Fruit fly (Drosophila melanogaster): ENCODE measurements around the gene Rac1.

The Rac1 gene

dm6 chr3L:1320230-1320930 is 17.9 kb upstream of the Rac1 start (continued):
- TF ChIP-seq ttk (GFP tag; IDR thresholded peaks at IDR 0.05): no peak
- no peak for TF ChIP-seq CG8478 (optimal IDR thresholded peaks at IDR 0.05)
- TF ChIP-seq Dbx (GFP tag; IDR thresholded peaks at IDR 0.05): 0 out of 3 replicates have a peak, but pooled peaks have one; percentile 24

- TF ChIP-seq grn (GFP tag; optimal IDR thresholded peaks at IDR 0.05) (peak; percentile 43), h (optimal IDR thresholded peaks at IDR 0.05) (no peak), pfk (GFP tag; optimal IDR thresholded peaks at IDR 0.05) (no peak), Nf-YA (GFP tag; IDR thresholded peaks at IDR 0.05) (peak; percentile 80), CTCF (GFP tag; optimal IDR thresholded peaks at IDR 0.05) (peak; percentile 27), ERR (GFP tag; optimal IDR thresholded peaks at IDR 0.05) (no peak), CG30020 (tag; optimal IDR thresholded peaks at IDR 0.05) (no peak), twi (tag; optimal IDR thresholded peaks at IDR 0.05) (peak; percentile 26), CG33213 (GFP tag; optimal IDR thresholded peaks at IDR 0.05) (peak; percentile 66), Atf-2 (GFP tag; optimal IDR thresholded peaks at IDR 0.05) (peak; percentile 52), HLH54F (GFP tag; optimal IDR thresholded peaks at IDR 0.05) (peak; percentile 62), CG4820 (GFP tag; optimal IDR thresholded peaks at IDR 0.05) (peak; percentile 80), CG31441 (GFP tag; IDR thresholded peaks at IDR 0.05) (peak; percentile 90), kay (GFP tag; optimal IDR thresholded peaks at IDR 0.05) (peak; percentile 11), Doc2 (GFP tag; IDR thresholded peaks at IDR 0.05) (no peak), oc (tag; optimal IDR thresholded peaks at IDR 0.05) (peak; percentile 85), Spps (tag; optimal IDR thresholded peaks at IDR 0.05) (peak; percentile 57), seq (GFP tag; IDR thresholded peaks at IDR 0.05) (peak; percentile 58; the same call in 1 of the 2 replicates), CG8765 (GFP tag; IDR thresholded peaks at IDR 0.05) (no peak; the same call in 1 of the 2 replicates), CG17361 (GFP tag; IDR thresholded peaks at IDR 0.05) (peak; percentile 79), Fer1 (GFP tag; optimal IDR thresholded peaks at IDR 0.05) (peak; percentile 63), gcm (GFP tag; optimal IDR thresholded peaks at IDR 0.05) (peak; percentile 68), CG5245 (GFP tag; optimal IDR thresholded peaks at IDR 0.05) (peak; percentile 82), bsh (GFP tag; optimal IDR thresholded peaks at IDR 0.05) (peak; percentile 89 to 94), CG6683 (GFP tag; optimal IDR thresholded peaks at IDR 0.05) (peak; percentile 11), PHDP (tag; optimal IDR thresholded peaks at IDR 0.05) (peak; percentile 72), emc (GFP tag; optimal IDR thresholded peaks at IDR 0.05) (no peak), CG1602 (GFP tag; optimal IDR thresholded peaks at IDR 0.05) (peak; percentile 60), gem (tag; optimal IDR thresholded peaks at IDR 0.05) (peak; percentile 85), Dek (tag; optimal IDR thresholded peaks at IDR 0.05) (peak; percentile 55), trh (GFP tag; optimal IDR thresholded peaks at IDR 0.05) (peak; percentile 63), sr (GFP tag; IDR thresholded peaks at IDR 0.05) (0 out of 3 replicates have a peak, but pooled peaks have one; percentile 42), CG14014 (GFP tag; IDR thresholded peaks at IDR 0.05) (peak; percentile 42; the same call in 1 of the 2 replicates), CG32772 (GFP tag; IDR thresholded peaks at IDR 0.05) (peak; percentile 86), zf30C (GFP tag; optimal IDR thresholded peaks at IDR 0.05) (peak; percentile 12), pita (GFP tag; optimal IDR thresholded peaks at IDR 0.05) (no peak), CG9797 (GFP tag; optimal IDR thresholded peaks at IDR 0.05) (no peak), Drgx (GFP tag; IDR thresholded peaks at IDR 0.05) (peak; percentile 89), disco-r (GFP tag; optimal IDR thresholded peaks at IDR 0.05) (no peak), chn (GFP tag; optimal IDR thresholded peaks at IDR 0.05) (peak; percentile 78), CG9876 (GFP tag; optimal IDR thresholded peaks at IDR 0.05) (no peak), CG8290 (GFP tag; optimal IDR thresholded peaks at IDR 0.05) (peak; percentile 14), CG8290 (tag; optimal IDR thresholded peaks at IDR 0.05) (peak in 1 of 2 experiments; percentile 71), CG14710 (tag; optimal IDR thresholded peaks at IDR 0.05) (peak; percentile 73), Bdp1 (GFP tag; optimal IDR thresholded peaks at IDR 0.05) (peak; percentile 61), kni (GFP tag; optimal IDR thresholded peaks at IDR 0.05) (no peak)
These were observed 16.7 kb upstream of the Rac1 start for dm6 chr3L:1319097-1319725.

Data from whole organism, embryonic.